Worm (Caenorhabditis elegans) whole organism, mixed stage, embryonic: ENCODE results near the gene egl-5.

Experiments used
- cnd-1 ChIP-seq: fragments of 200-800 bp; sonication (Bioruptor generic); optimal IDR thresholded peaks from 2 replicates; lab custom pipeline; 2018; ENCODE audit warnings: mild to moderate bottlenecking, missing genetic modification characterization, missing compliant biosample characterization
- ham-2 ChIP-seq: fragments of 200-800 bp; sonication (Bioruptor generic); optimal IDR thresholded peaks from 2 replicates; lab custom pipeline; 2018; ENCODE audit warnings: mild to moderate bottlenecking, missing genetic modification characterization, missing compliant biosample characterization
- snpc-4 ChIP-seq: fragments of 150-350 bp; optimal IDR thresholded peaks from 2 replicates; lab custom pipeline; 2014; ENCODE audit warnings: missing biosample characterization, missing genetic modification characterization
- ztf-11 ChIP-seq: fragments of 150-350 bp; optimal IDR thresholded peaks from 2 replicates; lab custom pipeline; 2014; ENCODE audit warnings: missing biosample characterization, missing genetic modification characterization

ce11 chrIII:7809033-7809432 lies 5.1 kb upstream of the egl-5 start:
- TF ChIP-seq snpc-4 = no peak
- TF ChIP-seq ham-2 (GFP tag; lab: Kevin White, UChicago) = no peak
- TF ChIP-seq cnd-1 (tag; lab: Kevin White, UChicago) = no peak
- TF ChIP-seq ztf-11 (tag; lab: Kevin White, UChicago) = no peak
